Worm (Caenorhabditis elegans): ENCODE measurements around the gene pat-3.

The pat-3 gene

DNA sequence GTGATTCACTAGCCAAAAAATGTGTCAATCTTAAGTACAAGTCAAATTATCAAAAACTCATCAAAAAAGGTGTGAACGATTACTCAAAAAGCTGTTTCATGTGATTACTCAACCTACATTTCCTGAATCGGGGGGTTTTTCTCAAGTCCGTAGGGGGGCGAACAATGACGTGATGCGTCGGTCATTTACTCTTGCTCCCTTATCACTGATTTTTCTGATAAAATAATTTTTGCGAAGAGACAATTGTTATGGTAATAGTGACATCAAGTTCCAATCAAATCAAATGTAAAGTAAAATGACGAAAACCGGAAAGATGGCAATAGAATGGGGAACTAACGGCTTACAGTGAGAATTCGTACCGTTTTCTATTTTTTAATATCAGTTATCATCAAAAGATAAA is 20.0 kb downstream of the pat-3 start:
- TF ChIP-seq ces-1 (GFP tag; optimal IDR thresholded peaks at IDR 0.05) = no peak
- peak; percentile 29; the same call in 1 of the 2 replicates for TF ChIP-seq dmd-6 (GFP tag; IDR thresholded peaks at IDR 0.05)
- TF ChIP-seq arid-1 (GFP tag; conservative IDR thresholded peaks at IDR 0.05) = no peak
- TF ChIP-seq daf-16 (GFP tag; optimal IDR thresholded peaks at IDR 0.05) = no peak
- TF ChIP-seq daf-16 (tag; optimal IDR thresholded peaks at IDR 0.05) = peak; percentile 22
- no peak for TF ChIP-seq nhr-48 (tag; optimal IDR thresholded peaks at IDR 0.05)
- no peak for TF ChIP-seq zfp-2 (tag; optimal IDR thresholded peaks at IDR 0.05)
- TF ChIP-seq Y5F2A.4 (GFP tag; optimal IDR thresholded peaks at IDR 0.05) = no peak
- TF ChIP-seq Y75B8A.6 (GFP tag; IDR thresholded peaks at IDR 0.05) = no peak
- TF ChIP-seq T26A8.4 (GFP tag; IDR thresholded peaks at IDR 0.05) = no peak
- TF ChIP-seq nhr-11 (tag; optimal IDR thresholded peaks at IDR 0.05) = no peak
- TF ChIP-seq D1046.2 (GFP tag; IDR thresholded peaks at IDR 0.05) = no peak
- TF ChIP-seq set-16 (GFP tag; IDR thresholded peaks at IDR 0.05) = no peak
- peak; percentile 51 for TF ChIP-seq pqm-1 (tag; optimal IDR thresholded peaks at IDR 0.05)
- TF ChIP-seq lir-3 (tag; optimal IDR thresholded peaks at IDR 0.05) = no peak
- TF ChIP-seq F37D6.2 (tag; optimal IDR thresholded peaks at IDR 0.05) = no peak
- TF ChIP-seq aha-1 (tag) = peak; percentile 69
- TF ChIP-seq zfp-3 (GFP tag; conservative IDR thresholded peaks at IDR 0.05) = no peak
- TF ChIP-seq dmd-9 (GFP tag; IDR thresholded peaks at IDR 0.05) = no peak
- TF ChIP-seq nhr-28 (tag; optimal IDR thresholded peaks at IDR 0.05) = peak; percentile 62
- TF ChIP-seq duxl-1 (tag; optimal IDR thresholded peaks at IDR 0.05; ENCODE audit: poor library complexity) = no peak
- TF ChIP-seq lin-39 (tag; optimal IDR thresholded peaks at IDR 0.05) = no peak
- TF ChIP-seq nhr-77 (tag; optimal IDR thresholded peaks at IDR 0.05) = peak; percentile 36
- no peak for TF ChIP-seq F26F4.8 (GFP tag; conservative IDR thresholded peaks at IDR 0.05)
- TF ChIP-seq ZK337.2 (GFP tag; IDR thresholded peaks at IDR 0.05) = no peak
- no peak for TF ChIP-seq ceh-28 (tag; optimal IDR thresholded peaks at IDR 0.05)
- TF ChIP-seq spr-3 (GFP tag; optimal IDR thresholded peaks at IDR 0.05) = no peak

DNA sequence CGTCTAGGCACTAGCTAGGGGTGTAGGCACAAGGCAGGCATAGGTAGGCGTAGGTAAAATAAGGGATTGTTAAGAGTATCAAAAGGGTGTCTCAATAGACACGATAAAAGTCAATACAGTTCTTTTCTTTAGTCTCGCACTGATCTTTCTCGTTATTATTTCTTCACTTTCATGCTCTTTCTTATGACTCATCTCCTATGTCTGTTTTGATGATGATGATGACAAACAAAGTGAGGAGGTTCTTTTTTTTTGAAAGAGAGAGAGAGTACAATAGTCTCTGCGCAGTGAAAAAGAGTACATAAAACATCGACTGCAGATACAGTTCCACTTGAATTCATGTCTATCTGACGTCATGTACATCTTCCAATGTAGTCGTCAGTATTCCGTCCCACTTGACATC is 24.1 kb downstream of the pat-3 start:
- TF ChIP-seq aha-1 (tag) (peak; percentile 77), dve-1 (tag; optimal IDR thresholded peaks at IDR 0.05; ENCODE audit: insufficient read depth) (peak; percentile 15), sdz-12 (GFP tag; optimal IDR thresholded peaks at IDR 0.05) (no peak), dmd-9 (GFP tag; IDR thresholded peaks at IDR 0.05) (no peak), pha-4 (GFP tag; IDR thresholded peaks at IDR 0.05) (no peak), pha-4 (tag; optimal IDR thresholded peaks at IDR 0.05) (peak; percentile 33), daf-19 (GFP tag; conservative IDR thresholded peaks at IDR 0.05) (no peak), nhr-6 (tag; optimal IDR thresholded peaks at IDR 0.05) (peak; percentile 32), F37D6.2 (tag; optimal IDR thresholded peaks at IDR 0.05) (no peak), zip-11 (GFP tag; IDR thresholded peaks at IDR 0.05) (no peak)

DNA sequence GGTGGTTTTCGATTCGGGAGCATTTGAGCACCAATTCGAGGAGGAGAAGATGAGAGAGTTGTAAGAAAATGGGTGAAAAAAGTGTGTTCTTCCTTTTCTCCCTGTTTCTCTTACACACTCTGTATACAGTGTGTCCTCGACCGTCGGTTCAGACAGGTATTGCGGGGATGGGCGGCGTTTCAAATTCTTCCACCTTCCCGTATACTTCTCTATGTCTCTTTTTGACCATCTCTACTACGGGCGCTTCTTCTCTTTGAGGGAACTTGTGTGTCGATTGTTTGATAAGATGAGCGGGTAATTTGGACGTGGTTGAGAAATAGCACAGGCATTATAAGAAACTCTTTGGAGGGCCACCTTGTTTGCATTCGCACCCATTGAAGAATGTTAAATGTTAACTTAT is 26.4 kb downstream of the pat-3 start:
- TF ChIP-seq fkh-10 (GFP tag; optimal IDR thresholded peaks at IDR 0.05) = no peak
- TF ChIP-seq hmg-1.1 (GFP tag; IDR thresholded peaks at IDR 0.05) = no peak
- no peak for TF ChIP-seq aly-2 (tag; optimal IDR thresholded peaks at IDR 0.05)
- TF ChIP-seq F44E2.7 (GFP tag; IDR thresholded peaks at IDR 0.05) = no peak
- no peak for TF ChIP-seq egl-27 (tag; optimal IDR thresholded peaks at IDR 0.05)
- TF ChIP-seq saeg-2 (GFP tag; IDR thresholded peaks at IDR 0.05) = no peak
- TF ChIP-seq nhr-10 (tag; optimal IDR thresholded peaks at IDR 0.05) = no peak
- no peak for TF ChIP-seq egl-43 (GFP tag; IDR thresholded peaks at IDR 0.05)
- no peak for TF ChIP-seq lir-3 (tag; optimal IDR thresholded peaks at IDR 0.05)
- no peak for TF ChIP-seq fos-1 (tag; optimal IDR thresholded peaks at IDR 0.05)
- no peak for TF ChIP-seq lim-7 (GFP tag; IDR thresholded peaks at IDR 0.05)
- no peak for TF ChIP-seq F26F4.8 (GFP tag; conservative IDR thresholded peaks at IDR 0.05)
- TF ChIP-seq lin-1 (GFP tag; IDR thresholded peaks at IDR 0.05) = no peak
- TF ChIP-seq nhr-77 (tag; optimal IDR thresholded peaks at IDR 0.05) = peak; percentile 78
- no peak for TF ChIP-seq unc-39 (tag; optimal IDR thresholded peaks at IDR 0.05)
- no peak for TF ChIP-seq snpc-1.2 (GFP tag; IDR thresholded peaks at IDR 0.05)
- TF ChIP-seq daf-19 (GFP tag; conservative IDR thresholded peaks at IDR 0.05) = no peak
- TF ChIP-seq snpc-4 (tag; optimal IDR thresholded peaks at IDR 0.05) = no peak
- peak; percentile 2 for TF ChIP-seq aha-1 (tag)
- no peak for TF ChIP-seq ceh-44 (GFP tag; IDR thresholded peaks at IDR 0.05)
- no peak for TF ChIP-seq unc-130 (GFP tag; optimal IDR thresholded peaks at IDR 0.05)
- peak; percentile 77 for TF ChIP-seq lin-13 (GFP tag; optimal IDR thresholded peaks at IDR 0.05)
- TF ChIP-seq lin-38 (GFP tag; IDR thresholded peaks at IDR 0.05) = no peak
